Fruit fly (Drosophila melanogaster) whole organism, embryonic: ENCODE data around the gene CG17930.
A peak's percentile ranks its signal among the peaks of the same experiment; 100 is the strongest.

Source experiments
- Antp ChIP-seq: fragments of 200-800 bp; sonication (Bioruptor generic); optimal IDR thresholded peaks from 3 replicates; lab custom pipeline; 2016; ENCODE audit warnings: missing biosample characterization, missing genetic modification characterization
- CG10209 ChIP-seq: fragments of 200-800 bp; sonication (Bioruptor generic); optimal IDR thresholded peaks from 3 replicates; lab custom pipeline; 2017; ENCODE audit warnings: missing biosample characterization, mild to moderate bottlenecking, missing genetic modification characterization, missing genetic modification reagents
- CG10267 ChIP-seq: fragments of 200-800 bp; sonication (Bioruptor generic); optimal IDR thresholded peaks from 2 replicates; lab custom pipeline; 2018; ENCODE audit warnings: missing biosample characterization, mild to moderate bottlenecking, missing genetic modification characterization, moderate library complexity
- CG10321 ChIP-seq: fragments of 200-800 bp; sonication (Bioruptor generic); IDR thresholded peaks from 2 replicates; pipeline ENCODE4 v1.3.6; 2022; ENCODE audit warnings: missing biosample characterization, missing genetic modification characterization
- CG10431 ChIP-seq: fragments of 200-800 bp; sonication (Bioruptor generic); optimal IDR thresholded peaks from 3 replicates; lab custom pipeline; 2018; ENCODE audit warnings: missing biosample characterization, mild to moderate bottlenecking, missing genetic modification characterization
- CG11695 ChIP-seq: fragments of 200-800 bp; sonication (Bioruptor generic); IDR thresholded peaks from 3 replicates; pipeline ENCODE4 v1.3.6; 2022; ENCODE audit warnings: missing biosample characterization, missing genetic modification characterization
- CG13123 ChIP-seq: fragments of 200-800 bp; sonication (Bioruptor generic); optimal IDR thresholded peaks from 2 replicates; lab custom pipeline; 2016; ENCODE audit warnings: missing biosample characterization, missing genetic modification characterization
- CG14710 ChIP-seq: fragments of 200-800 bp; sonication (Bioruptor generic); optimal IDR thresholded peaks from 3 replicates; lab custom pipeline; 2019; ENCODE audit warnings: missing biosample characterization, mild to moderate bottlenecking, missing genetic modification characterization, moderate library complexity
- CG14860 ChIP-seq: fragments of 200-800 bp; sonication (Bioruptor generic); IDR thresholded peaks from 3 replicates; pipeline ENCODE4 v1.3.6; 2022; ENCODE audit warnings: missing biosample characterization, missing genetic modification characterization; ENCODE audit not compliant: partially characterized antibody
- CG1529 ChIP-seq: fragments of 200-800 bp; sonication (Bioruptor generic); optimal IDR thresholded peaks from 3 replicates; lab custom pipeline; 2018; ENCODE audit warnings: missing biosample characterization, missing genetic modification characterization
- CG1602 ChIP-seq: fragments of 200-800 bp; sonication (Bioruptor generic); optimal IDR thresholded peaks from 3 replicates; lab custom pipeline; 2016; ENCODE audit warnings: missing biosample characterization, missing genetic modification characterization
- CG18476 ChIP-seq: fragments of 200-800 bp; sonication (Bioruptor generic); optimal IDR thresholded peaks from 2 replicates; lab custom pipeline; 2016; ENCODE audit warnings: missing biosample characterization, mild to moderate bottlenecking, missing genetic modification characterization
- CG18599 ChIP-seq: fragments of 200-800 bp; sonication (Bioruptor generic); optimal IDR thresholded peaks from 3 replicates; lab custom pipeline; 2017; ENCODE audit warnings: missing biosample characterization, missing genetic modification characterization, mild to moderate bottlenecking, moderate library complexity, missing genetic modification reagents
- CG2116 ChIP-seq: fragments of 200-800 bp; sonication (Bioruptor generic); optimal IDR thresholded peaks from 3 replicates; lab custom pipeline; 2018; ENCODE audit warnings: missing biosample characterization, mild to moderate bottlenecking, missing genetic modification characterization
- CG30403 ChIP-seq: fragments of 200-800 bp; sonication (Bioruptor generic); optimal IDR thresholded peaks from 3 replicates; lab custom pipeline; 2016; ENCODE audit warnings: missing biosample characterization, missing genetic modification characterization
- CG34376 ChIP-seq: fragments of 200-800 bp; sonication (Bioruptor generic); optimal IDR thresholded peaks from 2 replicates; lab custom pipeline; 2018; ENCODE audit warnings: missing biosample characterization, mild to moderate bottlenecking, missing genetic modification characterization
- CG4820 ChIP-seq: fragments of 200-800 bp; sonication (Bioruptor generic); optimal IDR thresholded peaks from 3 replicates; lab custom pipeline; 2016; ENCODE audit warnings: missing biosample characterization, missing genetic modification characterization
- CG7556 ChIP-seq: fragments of 200-800 bp; sonication (Bioruptor generic); optimal IDR thresholded peaks from 2 replicates; lab custom pipeline; 2017; ENCODE audit warnings: missing biosample characterization, mild to moderate bottlenecking, missing genetic modification characterization
- CG8089 ChIP-seq: fragments of 200-800 bp; sonication (Bioruptor generic); optimal IDR thresholded peaks from 3 replicates; lab custom pipeline; 2016; ENCODE audit warnings: missing biosample characterization, missing genetic modification characterization
- CG8944 ChIP-seq: fragments of 200-800 bp; sonication (Bioruptor generic); optimal IDR thresholded peaks from 3 replicates; lab custom pipeline; 2016; ENCODE audit warnings: missing biosample characterization, missing genetic modification characterization
- CHES-1-like ChIP-seq: fragments of 200-800 bp; sonication (Bioruptor generic); optimal IDR thresholded peaks from 2 replicates; lab custom pipeline; 2016; ENCODE audit warnings: missing biosample characterization, missing genetic modification characterization
- Dek ChIP-seq: fragments of 200-800 bp; sonication (Bioruptor generic); optimal IDR thresholded peaks from 3 replicates; lab custom pipeline; 2019; ENCODE audit warnings: missing biosample characterization, mild to moderate bottlenecking, missing genetic modification characterization, moderate library complexity
- Dref ChIP-seq: fragments of 200-800 bp; sonication (Bioruptor generic); IDR thresholded peaks from 2 replicates; pipeline ENCODE4 v1.3.6; 2022; ENCODE audit warnings: missing biosample characterization, missing genetic modification characterization
- Gsc ChIP-seq: fragments of 200-800 bp; sonication (Bioruptor generic); IDR thresholded peaks from 2 replicates; pipeline ENCODE4 v1.3.6; 2022; ENCODE audit warnings: missing biosample characterization, missing genetic modification characterization
- H2.0 ChIP-seq: fragments of 200-800 bp; sonication (Bioruptor generic); IDR thresholded peaks from 2 replicates; pipeline ENCODE4 v1.3.6; 2022; ENCODE audit warnings: missing biosample characterization, missing genetic modification characterization
- HLH54F ChIP-seq: fragments of 200-800 bp; sonication (Bioruptor generic); optimal IDR thresholded peaks from 3 replicates; lab custom pipeline; 2016; ENCODE audit warnings: missing biosample characterization, missing genetic modification characterization
- Hmr ChIP-seq: fragments of 200-800 bp; sonication (Bioruptor generic); optimal IDR thresholded peaks from 3 replicates; lab custom pipeline; 2017; ENCODE audit warnings: mild to moderate bottlenecking, missing biosample characterization, missing genetic modification reagents, missing genetic modification characterization
- Hsf ChIP-seq: fragments of 200-800 bp; sonication (Bioruptor generic); optimal IDR thresholded peaks from 3 replicates; lab custom pipeline; 2016; ENCODE audit warnings: missing biosample characterization, missing genetic modification characterization
- Lhr ChIP-seq: fragments of 200-800 bp; sonication (Bioruptor generic); optimal IDR thresholded peaks from 3 replicates; lab custom pipeline; 2017; ENCODE audit warnings: mild to moderate bottlenecking, missing biosample characterization, missing genetic modification reagents, missing genetic modification characterization
- Meics ChIP-seq: fragments of 200-800 bp; sonication (Bioruptor generic); optimal IDR thresholded peaks from 2 replicates; lab custom pipeline; 2017; ENCODE audit warnings: missing biosample characterization, mild to moderate bottlenecking, missing genetic modification characterization
- Ptx1 ChIP-seq: fragments of 200-800 bp; sonication (Bioruptor generic); IDR thresholded peaks from 2 replicates; pipeline ENCODE4 v1.3.6; 2022; ENCODE audit warnings: missing biosample characterization, missing genetic modification characterization
- Sin3A ChIP-seq: fragments of >200 bp; optimal IDR thresholded peaks from 2 replicates; lab custom pipeline; 2018
- Sry-β ChIP-seq: fragments of 200-800 bp; sonication (Bioruptor generic); optimal IDR thresholded peaks from 2 replicates; lab custom pipeline; 2018; ENCODE audit warnings: missing biosample characterization, mild to moderate bottlenecking, missing genetic modification characterization, moderate library complexity
- Taf1 ChIP-seq: fragments of 200-800 bp; sonication (Bioruptor generic); IDR thresholded peaks from 2 replicates; pipeline ENCODE4 v1.3.6; 2022; ENCODE audit warnings: missing biosample characterization, missing genetic modification characterization
- Trl ChIP-seq, 3 experiments: fragments of >200 bp in 2 of 3; fragments of 200-800 bp in 1 of 3; sonication (Bioruptor generic) in 1 of 3; optimal IDR thresholded peaks; 2 replicates in 1 of 3; 3 replicates in 2 of 3; lab custom pipeline; 2016 to 2017; ENCODE audit warnings: missing biosample characterization in 1 of 3, missing genetic modification characterization in 1 of 3
- Xbp1 ChIP-seq: fragments of 200-800 bp; sonication (Bioruptor generic); optimal IDR thresholded peaks from 3 replicates; lab custom pipeline; 2016; ENCODE audit warnings: missing biosample characterization, mild to moderate bottlenecking, missing genetic modification characterization
- crol ChIP-seq: fragments of 200-800 bp; sonication (Bioruptor generic); IDR thresholded peaks from 2 replicates; pipeline ENCODE4 v1.3.6; 2022; ENCODE audit warnings: missing biosample characterization, missing genetic modification characterization
- dimm ChIP-seq: fragments of 200-800 bp; sonication (Bioruptor generic); IDR thresholded peaks from 2 replicates; pipeline ENCODE4 v1.3.6; 2022; ENCODE audit warnings: missing biosample characterization, missing genetic modification characterization
- eve ChIP-seq, 2 experiments: fragments of >200 bp; optimal IDR thresholded peaks; 2 replicates each; lab custom pipeline; 2017; ENCODE audit warnings: missing biosample characterization in 2 of 2, missing genetic modification characterization in 2 of 2
- grn ChIP-seq: fragments of 200-800 bp; sonication (Bioruptor generic); optimal IDR thresholded peaks from 3 replicates; lab custom pipeline; 2017; ENCODE audit warnings: missing biosample characterization, missing genetic modification characterization
- h ChIP-seq: fragments of >200 bp; optimal IDR thresholded peaks from 2 replicates; lab custom pipeline; 2017
- nom ChIP-seq: fragments of 200-800 bp; sonication (Bioruptor generic); optimal IDR thresholded peaks from 2 replicates; lab custom pipeline; 2017; ENCODE audit warnings: missing biosample characterization, missing genetic modification characterization, mild to moderate bottlenecking, moderate library complexity, missing genetic modification reagents
- oc ChIP-seq: fragments of 200-800 bp; sonication (Bioruptor generic); optimal IDR thresholded peaks from 2 replicates; lab custom pipeline; 2018; ENCODE audit warnings: missing biosample characterization, mild to moderate bottlenecking, missing genetic modification characterization, moderate library complexity
- pum ChIP-seq: fragments of 200-800 bp; sonication (Bioruptor generic); optimal IDR thresholded peaks from 2 replicates; lab custom pipeline; 2016; ENCODE audit warnings: missing biosample characterization, missing genetic modification characterization
- ranshi ChIP-seq: fragments of 200-800 bp; sonication (Bioruptor generic); IDR thresholded peaks from 2 replicates; pipeline ENCODE4 v1.3.6; 2022; ENCODE audit warnings: missing biosample characterization, missing genetic modification characterization
- schlank ChIP-seq: fragments of 200-800 bp; sonication (Bioruptor generic); optimal IDR thresholded peaks from 2 replicates; lab custom pipeline; 2018; ENCODE audit warnings: missing biosample characterization, mild to moderate bottlenecking, missing genetic modification characterization
- sd ChIP-seq: fragments of 200-800 bp; sonication (Bioruptor generic); optimal IDR thresholded peaks from 3 replicates; lab custom pipeline; 2018; ENCODE audit warnings: missing biosample characterization, mild to moderate bottlenecking, missing genetic modification characterization, moderate library complexity
- sr ChIP-seq: fragments of 200-800 bp; sonication (Bioruptor generic); IDR thresholded peaks from 3 replicates; pipeline ENCODE4 v1.3.6; 2022; ENCODE audit warnings: missing biosample characterization, missing genetic modification characterization
- stwl ChIP-seq: fragments of 200-800 bp; sonication (Bioruptor generic); optimal IDR thresholded peaks from 3 replicates; lab custom pipeline; 2018; ENCODE audit warnings: missing biosample characterization, mild to moderate bottlenecking, missing genetic modification characterization, moderate library complexity
- toy ChIP-seq: fragments of 200-800 bp; sonication (Bioruptor generic); IDR thresholded peaks from 2 replicates; pipeline ENCODE4 v1.3.6; 2022; ENCODE audit warnings: missing biosample characterization, missing genetic modification characterization
- zf30C ChIP-seq: fragments of 200-800 bp; sonication (Bioruptor generic); optimal IDR thresholded peaks from 3 replicates; lab custom pipeline; 2018; ENCODE audit warnings: missing biosample characterization, mild to moderate bottlenecking, missing genetic modification characterization

CG17930 gene

DNA sequence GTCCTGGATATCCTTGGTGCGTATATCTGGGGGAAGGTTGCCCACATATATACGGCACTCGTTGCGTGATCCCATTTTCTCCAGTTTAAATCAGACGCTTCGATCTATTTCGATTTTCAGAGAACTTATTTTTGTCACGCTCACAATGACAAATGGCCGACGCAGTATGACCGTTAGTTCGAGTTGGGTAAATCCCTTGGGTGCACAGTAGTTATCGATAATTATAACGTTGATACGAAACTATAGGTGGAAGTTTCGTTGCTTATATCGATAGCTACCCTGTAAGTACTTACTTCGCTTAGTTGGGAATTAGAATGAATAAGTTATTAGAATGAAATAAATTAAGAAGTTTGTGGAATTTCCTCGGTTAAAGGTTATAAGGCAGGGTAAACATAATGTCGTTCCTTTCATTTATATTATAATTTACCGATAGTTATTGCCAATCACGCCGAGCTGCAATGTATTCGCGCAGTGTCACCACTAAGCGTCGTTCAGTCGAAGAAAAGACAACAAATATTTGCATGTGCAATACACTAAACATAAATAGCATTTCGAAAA is 14.2 kb downstream of the CG17930 start, which contains the start of the genes SF2 and pad (continued):
- no peak for TF ChIP-seq crol (GFP tag; lab: Robert Waterston, UW)
- peak; percentile 77 for TF ChIP-seq sd
- peak; percentile 64 for TF ChIP-seq CG18476
- TF ChIP-seq Dek (tag; lab: Kevin White, UChicago) = peak; percentile 68
- peak; percentile 54 for TF ChIP-seq CG8089 (GFP tag; lab: Kevin White, UChicago)
- TF ChIP-seq stwl (tag; lab: Kevin White, UChicago) = peak; percentile 62
- TF ChIP-seq pum (GFP tag; lab: Kevin White, UChicago) = peak; percentile 72
- peak; percentile 24 for TF ChIP-seq CG1529 (GFP tag; lab: Kevin White, UChicago)
- peak; percentile 89 for TF ChIP-seq CG14710 (tag; lab: Kevin White, UChicago)
- peak; percentile 87 for TF ChIP-seq CHES-1-like
- TF ChIP-seq Gsc (GFP tag; lab: Robert Waterston, UW) = no peak
- peak; percentile 34 for TF ChIP-seq grn (GFP tag; lab: Kevin White, UChicago)
- TF ChIP-seq CG10267 (tag; lab: Kevin White, UChicago) = peak; percentile 82
- TF ChIP-seq CG10321 (GFP tag; lab: Robert Waterston, UW) = no peak
- TF ChIP-seq ranshi (GFP tag; lab: Robert Waterston, UW) = peak; percentile 67; the same call in 1 of the 2 replicates
- peak; percentile 79 for TF ChIP-seq Dref (GFP tag; lab: Robert Waterston, UW)
- TF ChIP-seq Meics (GFP tag; lab: Kevin White, UChicago) = peak; percentile 76
- TF ChIP-seq HLH54F (GFP tag; lab: Kevin White, UChicago) = peak; percentile 87
- peak; percentile 33 for TF ChIP-seq nom (GFP tag; lab: Kevin White, UChicago)
- TF ChIP-seq Sin3A (lab: Kevin White, UChicago) = peak; percentile 96
- 0 out of 2 replicates have a peak, but pooled peaks have one; percentile 51 for TF ChIP-seq Taf1
- no peak for TF ChIP-seq h (lab: Kevin White, UChicago)
- peak; percentile 17 for TF ChIP-seq oc (tag; lab: Kevin White, UChicago)
- TF ChIP-seq CG10431 (GFP tag; lab: Kevin White, UChicago) = peak; percentile 10
- TF ChIP-seq Hsf (GFP tag; lab: Kevin White, UChicago) = peak; percentile 88
- TF ChIP-seq dimm (GFP tag; lab: Robert Waterston, UW) = no peak
- TF ChIP-seq CG7556 = peak; percentile 63
- TF ChIP-seq CG4820 = peak; percentile 72
- TF ChIP-seq CG11695 (GFP tag; lab: Robert Waterston, UW) = peak; percentile 40; the same call in 1 of the 3 replicates
- TF ChIP-seq eve (GFP tag; optimal IDR thresholded peaks at IDR 0.05; lab: Kevin White, UChicago) = no peak
- peak; percentile 74 for TF ChIP-seq CG18599 (GFP tag; lab: Kevin White, UChicago)
- no peak for TF ChIP-seq Trl (optimal IDR thresholded peaks at IDR 0.05; lab: Kevin White, UChicago)
- peak; percentile 71 for TF ChIP-seq Trl (GFP tag; optimal IDR thresholded peaks at IDR 0.05; lab: Kevin White, UChicago)
- TF ChIP-seq Sry-β (GFP tag; lab: Kevin White, UChicago) = peak; percentile 18
- peak; percentile 97 for TF ChIP-seq CG14860
- peak; percentile 95 for TF ChIP-seq CG2116
- peak; percentile 88 for TF ChIP-seq CG30403
- TF ChIP-seq Antp = peak; percentile 65
- TF ChIP-seq CG13123 = peak; percentile 60
- no peak for TF ChIP-seq zf30C
- TF ChIP-seq Xbp1 (GFP tag; lab: Kevin White, UChicago) = peak; percentile 88
- peak; percentile 78 for TF ChIP-seq CG34376 (GFP tag; lab: Kevin White, UChicago)
- TF ChIP-seq H2.0 (GFP tag; lab: Robert Waterston, UW) = peak; percentile 51
- TF ChIP-seq toy (GFP tag; lab: Robert Waterston, UW) = no peak
- no peak for TF ChIP-seq sr (GFP tag; lab: Robert Waterston, UW)
- peak; percentile 79 for TF ChIP-seq Hmr
- peak; percentile 66 for TF ChIP-seq CG8944
- TF ChIP-seq Lhr = peak; percentile 52
- TF ChIP-seq schlank (tag; lab: Kevin White, UChicago) = peak; percentile 30
- TF ChIP-seq CG1602 (GFP tag; lab: Kevin White, UChicago) = peak; percentile 71
- TF ChIP-seq Ptx1 = peak; percentile 81
- TF ChIP-seq CG10209 (GFP tag; lab: Kevin White, UChicago) = peak; percentile 71
